Fruit fly (Drosophila melanogaster): ENCODE results near the gene CG7484.

dm6 chr3L:17671322-17671721 lies 16.9 kb downstream of the CG7484 start, which contains the start of gene CG34251:
- TF ChIP-seq dl (GFP tag; optimal IDR thresholded peaks at IDR 0.05; ENCODE audit: insufficient read depth in 1 of 2, partially characterized antibody in 2 of 2) (no peak), usp (GFP tag; optimal IDR thresholded peaks at IDR 0.05) (no peak), brk (GFP tag; optimal IDR thresholded peaks at IDR 0.05) (no peak), psq (GFP tag; optimal IDR thresholded peaks at IDR 0.05) (no peak), pan (optimal IDR thresholded peaks at IDR 0.05) (no peak), foxo (GFP tag; optimal IDR thresholded peaks at IDR 0.05) (no peak), dmrt93B (GFP tag; optimal IDR thresholded peaks at IDR 0.05) (no peak), Hnf4 (GFP tag; optimal IDR thresholded peaks at IDR 0.05) (no peak), CG32264 (GFP tag; optimal IDR thresholded peaks at IDR 0.05) (no peak), Vsx2 (GFP tag; optimal IDR thresholded peaks at IDR 0.05; ENCODE audit: partially characterized antibody) (no peak), Hr78 (GFP tag; optimal IDR thresholded peaks at IDR 0.05) (no peak)

Data from whole organism, wandering third instar larva.